Worm (Caenorhabditis elegans) whole organism, early embryonic: ENCODE results near the gene ergi-3.

ENCODE experiments used
- B0310.2 ChIP-seq: sonication (generic microtip); optimal IDR thresholded peaks from 2 replicates; lab custom pipeline; 2016; ENCODE audit warnings: mild to moderate bottlenecking, missing genetic modification characterization, missing compliant biosample characterization
- F13C5.2 ChIP-seq: sonication (generic microtip); optimal IDR thresholded peaks from 2 replicates; lab custom pipeline; 2017; ENCODE audit warnings: mild to moderate bottlenecking, missing genetic modification characterization, inconsistent platforms, missing compliant biosample characterization
- aly-1 ChIP-seq: sonication (generic microtip); optimal IDR thresholded peaks from 2 replicates; lab custom pipeline; 2016; ENCODE audit warnings: missing genetic modification characterization, missing compliant biosample characterization
- ama-1 ChIP-seq: fragments of 150-350 bp; optimal IDR thresholded peaks from 2 replicates; lab custom pipeline; 2014
- ceh-13 ChIP-seq: fragments of 200-800 bp; sonication (Bioruptor generic); optimal IDR thresholded peaks from 2 replicates; lab custom pipeline; 2018; ENCODE audit warnings: mild to moderate bottlenecking, missing genetic modification characterization, missing compliant biosample characterization
- ceh-36 ChIP-seq: sonication (generic microtip); optimal IDR thresholded peaks from 2 replicates; lab custom pipeline; 2016; ENCODE audit warnings: missing genetic modification characterization, inconsistent platforms, missing compliant biosample characterization
- ets-7 ChIP-seq: sonication (generic microtip); optimal IDR thresholded peaks from 2 replicates; lab custom pipeline; 2016; ENCODE audit warnings: missing genotype, missing genetic modification characterization, missing compliant biosample characterization
- flt-1 ChIP-seq: fragments of 200-800 bp; sonication (Bioruptor generic); IDR thresholded peaks from 2 replicates; pipeline ENCODE4 v1.3.6; 2022; ENCODE audit warnings: missing genetic modification characterization, missing compliant biosample characterization
- hmbx-1 ChIP-seq: sonication (generic microtip); optimal IDR thresholded peaks from 2 replicates; lab custom pipeline; 2016; ENCODE audit warnings: mild to moderate bottlenecking, missing genetic modification characterization, missing compliant biosample characterization
- hmg-4 ChIP-seq: fragments of 200-800 bp; sonication (Bioruptor generic); optimal IDR thresholded peaks from 2 replicates; lab custom pipeline; 2018; ENCODE audit warnings: mild to moderate bottlenecking, missing genetic modification characterization, missing compliant biosample characterization
- hnd-1 ChIP-seq: sonication (generic microtip); optimal IDR thresholded peaks from 2 replicates; lab custom pipeline; 2016; ENCODE audit warnings: missing genetic modification characterization, missing compliant biosample characterization
- pes-1 ChIP-seq: fragments of 200-800 bp; sonication (Bioruptor generic); IDR thresholded peaks from 2 replicates; pipeline ENCODE4 v1.3.6; 2022; ENCODE audit warnings: missing genetic modification reagents, missing genetic modification characterization, missing compliant biosample characterization
- scrt-1 ChIP-seq: fragments of 200-800 bp; sonication (Bioruptor generic); IDR thresholded peaks from 2 replicates; pipeline ENCODE4 v1.3.6; 2022; ENCODE audit warnings: missing genetic modification characterization, missing compliant biosample characterization
- sea-1 ChIP-seq: fragments of 200-800 bp; sonication (Bioruptor generic); conservative IDR thresholded peaks from 2 replicates; pipeline ENCODE4 v1.3.6; 2022; ENCODE audit warnings: missing genetic modification characterization, missing compliant biosample characterization
- tbx-11 ChIP-seq: fragments of 200-800 bp; sonication (Bioruptor generic); IDR thresholded peaks from 2 replicates; pipeline ENCODE4 v1.3.6; 2022; ENCODE audit warnings: missing genetic modification characterization, missing compliant biosample characterization
- tbx-37 ChIP-seq: fragments of 200-800 bp; sonication (Bioruptor generic); conservative IDR thresholded peaks from 2 replicates; pipeline ENCODE4 v1.3.6; 2022; ENCODE audit warnings: missing genetic modification reagents, missing genetic modification characterization, missing compliant biosample characterization
- tra-4 ChIP-seq: sonication (generic microtip); optimal IDR thresholded peaks from 2 replicates; lab custom pipeline; 2017; ENCODE audit warnings: missing genetic modification characterization, missing compliant biosample characterization

The ergi-3 gene

ce11 chrX:15647276-15647675 is 30.7 kb upstream of the ergi-3 start, which contains the start of gene F59D12.5:
F59D12.5 (minus strand) TSS chrX:15647369.
- TF ChIP-seq scrt-1 (GFP tag; lab: Robert Waterston, UW) (no peak), ets-7 (no peak), pes-1 (GFP tag; lab: Robert Waterston, UW) (no peak), ceh-13 (GFP tag; lab: Kevin White, UChicago) (no peak), ama-1 (no peak), F13C5.2 (no peak)

ce11 chrX:15642638-15643037 is 26.1 kb upstream of the ergi-3 start, which contains the start of gene H08J19.1:
H08J19.1 (plus strand) TSS chrX:15642938.
- TF ChIP-seq tbx-11 (GFP tag; lab: Robert Waterston, UW) (no peak), hnd-1 (tag; lab: Kevin White, UChicago) (no peak), F13C5.2 (no peak), ama-1 (no peak), hmbx-1 (tag; lab: Kevin White, UChicago) (no peak), pes-1 (GFP tag; lab: Robert Waterston, UW) (no peak), hmg-4 (no peak), aly-1 (tag; lab: Kevin White, UChicago) (no peak), scrt-1 (GFP tag; lab: Robert Waterston, UW) (no peak), ceh-36 (tag; lab: Kevin White, UChicago) (no peak), ets-7 (no peak), sea-1 (no peak), tra-4 (tag; lab: Kevin White, UChicago) (no peak), tbx-37 (GFP tag; lab: Robert Waterston, UW) (no peak), flt-1 (no peak), B0310.2 (no peak), ceh-13 (GFP tag; lab: Kevin White, UChicago) (no peak)

DNA sequence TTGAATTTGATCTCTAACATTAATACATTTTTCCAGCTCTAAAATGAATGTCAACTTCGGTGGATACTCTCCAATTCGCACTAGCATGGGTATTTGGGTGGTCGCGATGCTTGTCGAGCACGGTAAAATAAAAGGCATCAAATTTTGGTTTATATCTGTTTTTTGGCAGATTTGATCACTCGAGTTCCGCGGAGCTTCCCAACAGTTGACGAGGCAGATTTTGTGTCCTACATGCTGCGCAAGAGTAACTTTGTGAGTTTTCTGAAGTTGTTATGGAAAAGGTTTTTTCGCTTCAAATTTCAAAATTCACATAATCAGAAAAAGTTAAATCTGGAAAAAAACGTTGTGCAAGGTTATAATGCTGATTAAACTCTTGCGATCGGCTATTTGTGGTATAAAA is 24.8 kb upstream of the ergi-3 start:
- no peak for TF ChIP-seq ceh-13 (GFP tag; lab: Kevin White, UChicago)
- TF ChIP-seq hmg-4, result no peak
- TF ChIP-seq tbx-37 (GFP tag; lab: Robert Waterston, UW), result no peak
- TF ChIP-seq ama-1, result no peak
- no peak for TF ChIP-seq sea-1
- no peak for TF ChIP-seq tra-4 (tag; lab: Kevin White, UChicago)
- no peak for TF ChIP-seq ets-7
- TF ChIP-seq scrt-1 (GFP tag; lab: Robert Waterston, UW), result no peak
- TF ChIP-seq B0310.2, result no peak
- no peak for TF ChIP-seq ceh-36 (tag; lab: Kevin White, UChicago)
- no peak for TF ChIP-seq pes-1 (GFP tag; lab: Robert Waterston, UW)
- TF ChIP-seq aly-1 (tag; lab: Kevin White, UChicago), result no peak
- TF ChIP-seq flt-1, result no peak
- TF ChIP-seq hmbx-1 (tag; lab: Kevin White, UChicago), result no peak
- no peak for TF ChIP-seq hnd-1 (tag; lab: Kevin White, UChicago)
- no peak for TF ChIP-seq F13C5.2
- TF ChIP-seq tbx-11 (GFP tag; lab: Robert Waterston, UW), result no peak

- no peak for TF ChIP-seq ets-7
- TF ChIP-seq scrt-1 (GFP tag; lab: Robert Waterston, UW), result no peak
- no peak for TF ChIP-seq ceh-13 (GFP tag; lab: Kevin White, UChicago)
- no peak for TF ChIP-seq tbx-11 (GFP tag; lab: Robert Waterston, UW)
- no peak for TF ChIP-seq F13C5.2
- no peak for TF ChIP-seq flt-1
- no peak for TF ChIP-seq ceh-36 (tag; lab: Kevin White, UChicago)
- TF ChIP-seq sea-1, result no peak
These were observed 24.1 kb upstream of the ergi-3 start, which contains the start of gene K09E9.7 for ce11 chrX:15640603-15641002. K09E9.7 (plus strand) TSS chrX:15640903.

ce11 chrX:15633964-15634363 is 17.4 kb upstream of the ergi-3 start:
- TF ChIP-seq tbx-11 (GFP tag; lab: Robert Waterston, UW), result no peak
- no peak for TF ChIP-seq aly-1 (tag; lab: Kevin White, UChicago)
- no peak for TF ChIP-seq scrt-1 (GFP tag; lab: Robert Waterston, UW)
- no peak for TF ChIP-seq ets-7
- no peak for TF ChIP-seq hmbx-1 (tag; lab: Kevin White, UChicago)
- no peak for TF ChIP-seq hmg-4
- TF ChIP-seq F13C5.2, result no peak
- no peak for TF ChIP-seq B0310.2

- TF ChIP-seq F13C5.2 (peak; percentile 19), ceh-36 (tag; lab: Kevin White, UChicago) (no peak)
These were observed 14.2 kb upstream of the ergi-3 start for ce11 chrX:15630790-15631204.

DNA sequence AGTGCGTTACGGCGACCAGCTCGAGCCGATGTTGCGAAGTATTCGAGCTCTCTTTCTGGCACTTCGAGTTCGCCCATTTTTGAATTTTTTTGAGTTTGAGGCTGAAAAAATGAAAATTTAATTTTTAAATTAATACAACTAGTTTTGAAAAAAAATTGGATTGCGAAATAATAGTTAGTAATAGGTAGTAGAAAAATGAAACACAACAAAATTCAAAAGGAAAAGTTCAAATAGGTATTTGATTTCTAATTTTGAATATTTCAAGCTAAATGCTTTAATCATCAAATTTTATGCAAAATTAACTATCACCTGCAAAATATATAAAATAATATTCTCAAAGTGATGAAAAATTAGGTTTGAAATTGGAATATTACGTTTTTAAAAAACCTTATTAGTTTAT is 13.8 kb upstream of the ergi-3 start, which contains the start of gene K09E9.4:
TSS of gene K09E9.4 (minus strand) at position 101 of the 400 bp plus-strand sequence.
- TF ChIP-seq ama-1 (no peak), hnd-1 (tag; lab: Kevin White, UChicago) (no peak), B0310.2 (no peak), ets-7 (no peak), flt-1 (no peak), ceh-13 (GFP tag; lab: Kevin White, UChicago) (no peak)

DNA sequence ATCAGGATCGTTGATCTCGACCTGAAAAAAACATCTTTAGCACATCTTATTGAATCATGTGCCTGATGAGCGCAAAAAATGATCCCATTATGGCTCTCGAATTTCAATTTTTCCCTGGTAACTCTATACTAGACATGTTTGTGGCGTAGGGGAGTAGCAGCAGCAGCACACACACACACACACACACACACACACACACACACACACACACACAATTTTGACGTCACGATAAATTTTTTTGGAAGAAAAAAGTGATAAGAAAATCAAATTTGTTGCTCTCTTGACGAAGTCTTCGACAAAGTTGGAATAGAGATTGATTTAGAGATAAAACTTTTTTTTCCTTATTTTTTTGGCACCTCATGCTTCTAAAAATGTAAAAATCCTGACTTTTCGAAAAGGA is 13.1 kb upstream of the ergi-3 start:
- TF ChIP-seq ceh-36 (tag; lab: Kevin White, UChicago) (no peak), hmbx-1 (tag; lab: Kevin White, UChicago) (no peak), B0310.2 (no peak), F13C5.2 (no peak), sea-1 (no peak), aly-1 (tag; lab: Kevin White, UChicago) (no peak), flt-1 (no peak), scrt-1 (GFP tag; lab: Robert Waterston, UW) (no peak), tbx-11 (GFP tag; lab: Robert Waterston, UW) (no peak), ets-7 (no peak), hmg-4 (no peak), ama-1 (no peak)

DNA sequence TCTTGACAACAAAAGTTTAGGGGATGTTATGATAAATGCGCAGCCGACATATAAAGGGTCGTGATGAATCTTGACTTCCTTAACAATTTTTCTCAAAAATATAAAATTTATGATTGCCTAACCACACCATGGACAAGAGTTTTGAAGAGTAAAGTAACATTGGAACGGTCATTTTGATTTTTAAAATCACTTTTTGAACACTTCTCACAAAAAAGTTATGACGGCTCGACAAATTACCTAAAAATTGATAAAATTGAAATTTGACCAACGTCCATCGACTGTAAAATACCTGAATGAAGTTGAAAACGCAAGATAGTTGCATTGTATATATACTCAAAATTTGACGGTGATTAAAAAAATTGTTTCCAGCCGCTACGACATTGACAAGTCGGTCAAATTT is 12.4 kb upstream of the ergi-3 start:
- TF ChIP-seq pes-1 (GFP tag; lab: Robert Waterston, UW) (no peak), scrt-1 (GFP tag; lab: Robert Waterston, UW) (no peak), B0310.2 (no peak), flt-1 (no peak), hnd-1 (tag; lab: Kevin White, UChicago) (no peak), sea-1 (no peak), tra-4 (tag; lab: Kevin White, UChicago) (no peak)
